Worm (Caenorhabditis elegans): Measurements from ENCODE around the gene R02D5.4.
A peak's percentile ranks its signal among the peaks of the same experiment; 100 is the strongest.

Gene R02D5.4

ce11 chrV:14501136-14501535 lies 16.7 kb upstream of the R02D5.4 start, which contains the start of gene R02D5.24:
TSS of gene R02D5.24 (plus strand) at chrV:14501340.
- TF ChIP-seq ceh-82 (tag; optimal IDR thresholded peaks at IDR 0.05), result no peak
- no peak for TF ChIP-seq R02D3.7 (tag; optimal IDR thresholded peaks at IDR 0.05)
- no peak for TF ChIP-seq nhr-21 (tag; optimal IDR thresholded peaks at IDR 0.05)
- TF ChIP-seq unc-39 (tag; optimal IDR thresholded peaks at IDR 0.05), result no peak
- no peak for TF ChIP-seq fos-1 (tag; optimal IDR thresholded peaks at IDR 0.05)
- no peak for TF ChIP-seq egl-27 (tag; optimal IDR thresholded peaks at IDR 0.05)
- no peak for TF ChIP-seq ztf-11 (tag; optimal IDR thresholded peaks at IDR 0.05)

DNA sequence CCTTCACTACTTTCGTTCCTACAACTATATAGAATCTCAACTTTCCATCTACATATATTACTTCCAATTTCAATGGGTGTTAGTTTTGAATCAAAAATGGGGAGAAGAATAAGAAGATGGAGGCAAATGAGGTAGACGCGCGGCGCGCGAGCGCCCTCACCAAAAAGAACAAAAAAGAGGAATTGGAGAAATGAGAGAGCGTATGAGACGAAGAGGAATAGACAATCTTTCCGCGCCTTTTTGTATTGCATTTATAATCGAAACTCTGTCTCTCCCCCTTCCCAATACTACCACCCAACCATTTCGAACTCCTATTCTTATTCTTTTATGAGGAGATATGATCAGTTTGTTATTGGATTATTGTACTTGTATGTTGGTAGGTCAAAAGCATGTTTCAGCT lies 16.1 kb upstream of the R02D5.4 start:
- peak; percentile 24 for TF ChIP-seq unc-55 (GFP tag; optimal IDR thresholded peaks at IDR 0.05)
- TF ChIP-seq C34F6.9 (tag; optimal IDR thresholded peaks at IDR 0.05), result no peak

DNA sequence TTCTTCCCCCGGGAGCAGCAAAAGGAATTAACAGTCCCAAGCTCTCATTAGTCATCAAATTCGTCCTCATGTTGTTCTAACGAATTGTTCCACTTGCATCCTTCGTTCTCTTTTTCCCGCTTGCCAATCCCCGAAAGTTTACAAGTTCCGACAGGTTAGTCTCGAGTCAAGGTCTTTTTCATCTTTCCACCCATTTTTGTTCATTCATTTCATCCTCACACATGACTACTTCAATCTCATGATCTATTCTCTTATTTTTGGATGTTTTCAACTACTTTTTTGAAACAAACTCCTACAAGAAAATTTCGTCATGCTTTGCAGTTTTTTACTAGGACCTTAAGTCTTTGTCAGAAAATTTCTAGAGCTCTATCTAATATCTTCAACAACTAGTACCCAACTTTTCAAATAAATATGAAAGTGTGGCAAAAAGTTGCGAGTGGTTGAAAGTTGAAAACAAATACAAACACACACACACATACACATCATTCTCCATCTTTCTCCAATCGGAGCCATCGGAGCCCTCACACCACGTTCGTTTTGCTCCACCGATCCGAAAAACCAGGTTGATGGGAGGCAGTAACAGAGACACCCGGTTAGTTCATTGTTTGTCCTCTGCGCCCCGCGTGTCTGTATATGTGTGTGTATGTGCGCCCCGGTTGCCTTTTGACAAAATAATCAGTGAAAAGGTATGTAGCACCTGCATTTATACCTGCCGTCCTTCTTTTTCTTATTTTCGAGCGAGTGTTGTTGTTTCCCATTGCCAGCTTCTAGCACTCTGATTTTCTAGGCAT lies 14.8 kb upstream of the R02D5.4 start:
- TF ChIP-seq F13H6.1 (tag; optimal IDR thresholded peaks at IDR 0.05) (peak; percentile 32), gmeb-1 (tag; optimal IDR thresholded peaks at IDR 0.05) (no peak), nhr-25 (tag; optimal IDR thresholded peaks at IDR 0.05) (peak; percentile 31), nhr-129 (tag; optimal IDR thresholded peaks at IDR 0.05) (peak; percentile 54), sem-4 (tag; optimal IDR thresholded peaks at IDR 0.05) (no peak), C34F6.9 (tag; optimal IDR thresholded peaks at IDR 0.05) (peak; percentile 11)

ce11 chrV:14498204-14498603 lies 13.7 kb upstream of the R02D5.4 start:
- TF ChIP-seq unc-62 (GFP tag; optimal IDR thresholded peaks at IDR 0.05) (no peak), aly-2 (tag; optimal IDR thresholded peaks at IDR 0.05) (no peak), unc-55 (GFP tag; optimal IDR thresholded peaks at IDR 0.05) (no peak), ztf-11 (tag; optimal IDR thresholded peaks at IDR 0.05) (no peak), snpc-4 (tag; optimal IDR thresholded peaks at IDR 0.05) (no peak), C34F6.9 (tag; optimal IDR thresholded peaks at IDR 0.05) (no peak)

- TF ChIP-seq mab-5 (tag; optimal IDR thresholded peaks at IDR 0.05) (no peak), ztf-1 (GFP tag; conservative IDR thresholded peaks at IDR 0.05) (no peak), nhr-23 (tag; optimal IDR thresholded peaks at IDR 0.05) (no peak), mbf-1 (tag; optimal IDR thresholded peaks at IDR 0.05) (no peak), ama-1 (optimal IDR thresholded peaks at IDR 0.05) (no peak), ceh-16 (tag; optimal IDR thresholded peaks at IDR 0.05) (no peak), snpc-4 (tag; optimal IDR thresholded peaks at IDR 0.05) (no peak), ZK546.5 (tag; optimal IDR thresholded peaks at IDR 0.05) (no peak), ztf-4 (tag; optimal IDR thresholded peaks at IDR 0.05) (no peak), sma-9 (GFP tag; optimal IDR thresholded peaks at IDR 0.05) (no peak), sma-9 (tag; optimal IDR thresholded peaks at IDR 0.05) (no peak), sma-3 (GFP tag; optimal IDR thresholded peaks at IDR 0.05) (no peak), zag-1 (tag; optimal IDR thresholded peaks at IDR 0.05) (no peak), dmd-4 (tag; optimal IDR thresholded peaks at IDR 0.05) (no peak)
Measured at ce11 chrV:14496446-14496845, 12.0 kb upstream of the R02D5.4 start.

DNA sequence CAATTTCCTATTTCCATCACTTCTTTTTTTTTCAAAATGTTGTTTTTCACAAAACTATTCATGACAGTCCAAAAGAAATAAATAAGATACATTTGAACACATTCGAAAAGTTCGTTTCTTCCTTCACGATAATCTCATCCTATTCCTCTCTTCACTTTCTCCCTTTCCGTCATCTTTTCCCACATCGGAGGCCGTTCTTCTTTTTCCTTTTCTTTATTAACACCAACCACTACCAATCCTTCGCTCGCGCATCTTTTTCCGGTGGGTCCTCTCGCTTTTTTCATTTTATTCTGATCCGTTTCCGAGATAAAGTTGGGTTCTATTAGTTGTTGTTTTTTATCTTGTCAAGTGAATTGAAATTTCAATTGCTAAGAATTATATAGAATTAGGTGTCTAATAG lies 11.0 kb upstream of the R02D5.4 start:
- TF ChIP-seq C34F6.9 (tag; optimal IDR thresholded peaks at IDR 0.05) (peak; percentile 17), nhr-11 (tag; optimal IDR thresholded peaks at IDR 0.05) (no peak), ceh-16 (tag; optimal IDR thresholded peaks at IDR 0.05) (no peak), blmp-1 (tag; optimal IDR thresholded peaks at IDR 0.05; ENCODE audit: insufficient read depth) (peak; percentile 77), sem-4 (tag; optimal IDR thresholded peaks at IDR 0.05) (peak; percentile 21), mdl-1 (tag; optimal IDR thresholded peaks at IDR 0.05) (no peak)

Measured in whole organism, L2 larva.